Worm (Caenorhabditis elegans): ENCODE results near the gene dhs-25.

Gene dhs-25

ce11 chrX:1527338-1527737 is 41.0 kb downstream of the dhs-25 start (continued):
- no peak for TF ChIP-seq egl-27 (tag; optimal IDR thresholded peaks at IDR 0.05)
- TF ChIP-seq skn-1 (tag; optimal IDR thresholded peaks at IDR 0.05), result peak; percentile 70
- no peak for TF ChIP-seq jun-1 (tag; optimal IDR thresholded peaks at IDR 0.05)
- TF ChIP-seq ceh-63 (GFP tag; optimal IDR thresholded peaks at IDR 0.05), result no peak
- no peak for TF ChIP-seq elt-2 (tag; optimal IDR thresholded peaks at IDR 0.05)
- no peak for TF ChIP-seq ztf-4 (tag; optimal IDR thresholded peaks at IDR 0.05)
- no peak for TF ChIP-seq ztf-11 (tag; optimal IDR thresholded peaks at IDR 0.05)
- peak; percentile 35 for TF ChIP-seq nhr-47 (tag; optimal IDR thresholded peaks at IDR 0.05)
- no peak for TF ChIP-seq C34B4.2 (tag; optimal IDR thresholded peaks at IDR 0.05)
- no peak for TF ChIP-seq ets-5 (GFP tag; IDR thresholded peaks at IDR 0.05)
- TF ChIP-seq unc-62 (GFP tag; optimal IDR thresholded peaks at IDR 0.05), result no peak
- no peak for TF ChIP-seq fos-1 (tag; optimal IDR thresholded peaks at IDR 0.05)
- no peak for TF ChIP-seq nhr-76 (tag; optimal IDR thresholded peaks at IDR 0.05)
- TF ChIP-seq grh-1 (GFP tag; IDR thresholded peaks at IDR 0.05), result no peak
- TF ChIP-seq nhr-19 (GFP tag; conservative IDR thresholded peaks at IDR 0.05), result no peak; the same call in 1 of the 2 replicates
- TF ChIP-seq mdl-1 (tag; optimal IDR thresholded peaks at IDR 0.05), result peak in 1 of 2 experiments; percentile 48
- no peak for TF ChIP-seq efl-3 (GFP tag; optimal IDR thresholded peaks at IDR 0.05)
- TF ChIP-seq nhr-85 (tag), result peak; percentile 91
- no peak for TF ChIP-seq hpl-2 (GFP tag; optimal IDR thresholded peaks at IDR 0.05)
- TF ChIP-seq ceh-82 (tag; optimal IDR thresholded peaks at IDR 0.05), result peak in 1 of 3 experiments; percentile 10
- peak in 1 of 2 experiments; percentile 45 for TF ChIP-seq lin-35 (GFP tag; optimal IDR thresholded peaks at IDR 0.05)
- TF ChIP-seq zag-1 (tag; optimal IDR thresholded peaks at IDR 0.05), result no peak
- TF ChIP-seq dpl-1 (GFP tag; optimal IDR thresholded peaks at IDR 0.05), result no peak
- TF ChIP-seq snpc-4 (tag; optimal IDR thresholded peaks at IDR 0.05), result no peak
- TF ChIP-seq egl-13 (tag; optimal IDR thresholded peaks at IDR 0.05), result no peak
- peak; percentile 81 for TF ChIP-seq snu-23 (GFP tag; optimal IDR thresholded peaks at IDR 0.05)
- peak; percentile 54 for TF ChIP-seq nhr-71 (tag; optimal IDR thresholded peaks at IDR 0.05)
- peak in 2 of 6 experiments; percentile 38 to 56 for TF ChIP-seq elt-3 (tag; optimal IDR thresholded peaks at IDR 0.05)
- no peak for TF ChIP-seq unc-86 (tag; optimal IDR thresholded peaks at IDR 0.05)
- no peak for TF ChIP-seq sptf-1 (tag; optimal IDR thresholded peaks at IDR 0.05)
- peak; percentile 76 for TF ChIP-seq nhr-20 (tag; optimal IDR thresholded peaks at IDR 0.05)
- TF ChIP-seq fkh-4 (tag; optimal IDR thresholded peaks at IDR 0.05; ENCODE audit: borderline replicate concordance), result no peak
- no peak for TF ChIP-seq unc-98 (GFP tag; IDR thresholded peaks at IDR 0.05)
- no peak for TF ChIP-seq ces-1 (GFP tag; optimal IDR thresholded peaks at IDR 0.05)
- no peak for TF ChIP-seq ceh-90 (tag; optimal IDR thresholded peaks at IDR 0.05)
- no peak for TF ChIP-seq Y116A8C.19 (tag; optimal IDR thresholded peaks at IDR 0.05; ENCODE audit: borderline replicate concordance)
- no peak for TF ChIP-seq unc-130 (tag; optimal IDR thresholded peaks at IDR 0.05)
- TF ChIP-seq sox-4 (tag; optimal IDR thresholded peaks at IDR 0.05), result no peak
- no peak for TF ChIP-seq xbp-1 (tag; optimal IDR thresholded peaks at IDR 0.05)
- TF ChIP-seq C04F5.9 (tag; optimal IDR thresholded peaks at IDR 0.05), result no peak
- TF ChIP-seq pax-3 (tag; optimal IDR thresholded peaks at IDR 0.05), result no peak
- TF ChIP-seq mef-2 (tag; optimal IDR thresholded peaks at IDR 0.05), result no peak
- no peak for TF ChIP-seq hlh-4 (tag; optimal IDR thresholded peaks at IDR 0.05)
- peak; percentile 24 for TF ChIP-seq rnt-1 (tag; optimal IDR thresholded peaks at IDR 0.05)
- no peak for TF ChIP-seq aha-1 (tag; optimal IDR thresholded peaks at IDR 0.05)
- TF ChIP-seq pqm-1 (tag; optimal IDR thresholded peaks at IDR 0.05), result no peak
- TF ChIP-seq mab-9 (GFP tag; IDR thresholded peaks at IDR 0.05), result 0 out of 2 replicates have a peak, but pooled peaks have one; percentile 8
- TF ChIP-seq irx-1 (tag; optimal IDR thresholded peaks at IDR 0.05), result no peak
- TF ChIP-seq nhr-77 (tag; optimal IDR thresholded peaks at IDR 0.05), result no peak
- no peak for TF ChIP-seq aly-2 (tag; optimal IDR thresholded peaks at IDR 0.05)
